Worm (Caenorhabditis elegans): ENCODE data around the gene ZK994.6.

Gene ZK994.6

ce11 chrV:8507324-8507723 lies at the start of gene ZK994.6:
Gene ZK994.6 (minus strand): TSS chrV:8507424.
- TF ChIP-seq rbr-2 (tag; optimal IDR thresholded peaks at IDR 0.05) (no peak), Y48G9A.11 (GFP tag; IDR thresholded peaks at IDR 0.05) (no peak), dpl-1 (GFP tag; optimal IDR thresholded peaks at IDR 0.05) (no peak), dmd-8 (GFP tag; IDR thresholded peaks at IDR 0.05) (no peak)

ce11 chrV:8555955-8556354 lies 48.7 kb upstream of the ZK994.6 start:
- TF ChIP-seq T20F7.1 (GFP tag; optimal IDR thresholded peaks at IDR 0.05) (no peak), egl-27 (tag; optimal IDR thresholded peaks at IDR 0.05) (no peak), unc-39 (tag; optimal IDR thresholded peaks at IDR 0.05) (no peak), dmd-9 (GFP tag; IDR thresholded peaks at IDR 0.05) (no peak), mep-1 (tag; optimal IDR thresholded peaks at IDR 0.05) (no peak), daf-12 (tag; optimal IDR thresholded peaks at IDR 0.05) (no peak), F10B5.3 (tag; optimal IDR thresholded peaks at IDR 0.05) (no peak), nhr-237 (tag; optimal IDR thresholded peaks at IDR 0.05) (no peak)

- no peak for TF ChIP-seq mdl-1 (tag; optimal IDR thresholded peaks at IDR 0.05)
- no peak for TF ChIP-seq nhr-41 (GFP tag; IDR thresholded peaks at IDR 0.05)
- peak; percentile 14 for TF ChIP-seq nhr-11 (tag; optimal IDR thresholded peaks at IDR 0.05)
- TF ChIP-seq pha-4 (GFP tag; IDR thresholded peaks at IDR 0.05) = no peak
- no peak for TF ChIP-seq pha-4 (tag; optimal IDR thresholded peaks at IDR 0.05)
- no peak for TF ChIP-seq nhr-10 (tag; optimal IDR thresholded peaks at IDR 0.05)
- TF ChIP-seq unc-130 (GFP tag; optimal IDR thresholded peaks at IDR 0.05) = no peak
- TF ChIP-seq hlh-11 (tag; optimal IDR thresholded peaks at IDR 0.05) = no peak
Measured at ce11 chrV:8552460-8552859, 45.2 kb upstream of the ZK994.6 start, which contains the start of gene acr-15. Gene acr-15 (plus strand): TSS chrV:8552695.

- TF ChIP-seq dmd-6 (GFP tag; IDR thresholded peaks at IDR 0.05) = 0 out of 2 replicates have a peak, but pooled peaks have one; percentile 13
- TF ChIP-seq nhr-41 (GFP tag; IDR thresholded peaks at IDR 0.05) = no peak
- no peak for TF ChIP-seq Y105C5A.15 (GFP tag; IDR thresholded peaks at IDR 0.05)
Measured at ce11 chrV:8548989-8549388, 41.8 kb upstream of the ZK994.6 start, which contains the start of gene stdh-4. Gene stdh-4 (plus strand): TSS chrV:8549289.

DNA sequence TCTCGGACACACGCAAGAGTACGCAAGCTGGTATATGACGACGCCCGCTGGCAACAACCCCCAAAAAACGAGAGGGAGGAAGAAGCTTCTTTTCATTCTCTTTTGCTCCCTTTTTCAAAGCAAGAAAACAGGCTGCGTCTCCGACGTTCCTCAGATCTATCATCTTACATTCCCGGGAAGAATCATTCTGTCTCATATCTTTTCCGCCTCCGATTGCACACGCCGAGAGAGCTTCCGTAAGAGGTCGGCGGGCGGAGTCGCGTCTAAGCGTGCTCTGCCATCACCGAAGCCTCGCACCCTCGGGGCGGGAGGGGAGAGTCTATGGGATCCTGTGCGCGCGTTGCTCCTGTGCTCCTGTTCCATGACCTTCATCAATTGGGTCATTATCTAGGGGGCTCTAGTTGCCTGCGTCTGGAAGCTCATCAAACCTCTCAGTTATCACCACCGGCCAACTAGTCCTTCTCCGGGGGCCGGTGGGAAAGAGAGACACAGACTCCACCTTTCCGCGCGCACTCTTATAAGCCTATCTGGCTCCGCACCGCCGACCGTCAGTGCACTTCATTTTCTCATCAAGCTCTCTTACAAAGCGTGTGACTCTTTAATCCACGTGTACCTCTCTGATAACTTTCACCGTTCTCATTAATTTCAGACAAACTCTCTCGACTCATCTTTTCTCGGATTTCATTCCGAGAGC lies 38.5 kb upstream of the ZK994.6 start, which contains the start of the genes slc-17.8 and asns-1:
slc-17.8 (minus strand) TSS at position 51 of the 694 bp plus-strand sequence.
asns-1 (plus strand) TSS at position 644 of the 694 bp plus-strand sequence.
- TF ChIP-seq lin-13 (GFP tag; optimal IDR thresholded peaks at IDR 0.05) = no peak
- no peak for TF ChIP-seq zfp-3 (GFP tag; conservative IDR thresholded peaks at IDR 0.05)
- no peak for TF ChIP-seq unc-39 (tag; optimal IDR thresholded peaks at IDR 0.05)
- TF ChIP-seq set-16 (GFP tag; IDR thresholded peaks at IDR 0.05) = peak; percentile 90
- TF ChIP-seq mep-1 (tag; optimal IDR thresholded peaks at IDR 0.05) = no peak

DNA sequence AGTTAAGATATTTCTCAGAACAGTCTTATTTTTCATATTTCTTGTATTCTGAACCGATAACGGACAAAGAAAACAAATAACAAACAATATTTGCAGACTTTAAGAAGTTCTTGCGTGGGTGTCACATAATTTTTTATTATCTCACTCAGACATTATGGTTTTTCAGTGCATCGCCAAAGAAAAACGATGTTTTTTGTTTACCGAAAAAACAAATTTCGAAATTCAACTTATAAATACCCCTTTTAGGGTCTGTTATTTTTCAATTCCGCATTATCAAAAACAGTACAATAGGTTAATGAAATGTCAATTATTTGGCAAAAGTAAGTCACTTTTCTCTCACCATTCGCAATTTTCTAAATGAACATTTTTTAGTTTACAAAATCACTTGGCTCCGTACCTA lies 29.8 kb upstream of the ZK994.6 start, which contains the start of gene otpl-4:
otpl-4 (plus strand) TSS at position 301 of the 400 bp plus-strand sequence.
- TF ChIP-seq snpc-1.2 (GFP tag; IDR thresholded peaks at IDR 0.05) = no peak
- TF ChIP-seq F49E8.2 (tag; optimal IDR thresholded peaks at IDR 0.05; ENCODE audit: borderline replicate concordance) = no peak

ce11 chrV:8536213-8536612 lies 29.0 kb upstream of the ZK994.6 start, which contains the start of gene his-39:
Gene his-39 (plus strand): TSS chrV:8536513.
- TF ChIP-seq mxl-2 (GFP tag; conservative IDR thresholded peaks at IDR 0.05) (no peak), lin-39 (tag; optimal IDR thresholded peaks at IDR 0.05) (no peak), daf-8 (GFP tag; IDR thresholded peaks at IDR 0.05) (no peak), nhr-237 (tag; optimal IDR thresholded peaks at IDR 0.05) (no peak), mdl-1 (tag; optimal IDR thresholded peaks at IDR 0.05) (no peak), Y48G9A.11 (GFP tag; IDR thresholded peaks at IDR 0.05) (no peak), Y75B8A.6 (GFP tag; IDR thresholded peaks at IDR 0.05) (no peak), ztf-7 (tag; optimal IDR thresholded peaks at IDR 0.05) (no peak), dve-1 (tag; optimal IDR thresholded peaks at IDR 0.05; ENCODE audit: insufficient read depth) (no peak), nhr-48 (tag; optimal IDR thresholded peaks at IDR 0.05) (no peak), lsy-2 (tag; optimal IDR thresholded peaks at IDR 0.05) (no peak), mxl-3 (GFP tag; optimal IDR thresholded peaks at IDR 0.05) (no peak), zag-1 (tag; optimal IDR thresholded peaks at IDR 0.05) (no peak), lin-15B (tag; optimal IDR thresholded peaks at IDR 0.05) (no peak), spr-3 (GFP tag; optimal IDR thresholded peaks at IDR 0.05) (no peak), rbr-2 (tag; optimal IDR thresholded peaks at IDR 0.05) (no peak), lir-3 (tag; optimal IDR thresholded peaks at IDR 0.05) (no peak)
